Worm (Caenorhabditis elegans) whole organism, L4/young adult: ENCODE results near the gene glb-11.

Experiments used
- W03F9.2 ChIP-seq: fragments of 150-350 bp; optimal IDR thresholded peaks from 2 replicates; lab custom pipeline; 2014; ENCODE audit warnings: missing biosample characterization, missing genetic modification characterization
- dao-5 ChIP-seq: sonication (generic microtip); optimal IDR thresholded peaks from 2 replicates; lab custom pipeline; 2016; ENCODE audit warnings: missing genotype, missing genetic modification characterization, moderate library complexity, missing compliant biosample characterization
- him-1 ChIP-seq: sonication (generic microtip); optimal IDR thresholded peaks from 2 replicates; lab custom pipeline; 2016; ENCODE audit warnings: missing genotype, missing genetic modification reagents, missing genetic modification characterization, missing compliant biosample characterization

glb-11 gene

ce11 chrIII:4010987-4011386, 19.0 kb upstream of the glb-11 start:
- TF ChIP-seq him-1 (tag; lab: Kevin White, UChicago) = no peak
- TF ChIP-seq W03F9.2 = no peak
- no peak for TF ChIP-seq dao-5

ce11 chrIII:4010168-4010567, 18.2 kb upstream of the glb-11 start:
- TF ChIP-seq W03F9.2 (no peak), dao-5 (no peak), him-1 (tag; lab: Kevin White, UChicago) (no peak)

ce11 chrIII:4009181-4009580, 17.2 kb upstream of the glb-11 start:
- TF ChIP-seq W03F9.2 (no peak), him-1 (tag; lab: Kevin White, UChicago) (no peak), dao-5 (no peak)

ce11 chrIII:4007017-4007416, 15.0 kb upstream of the glb-11 start:
- TF ChIP-seq dao-5 = no peak
- no peak for TF ChIP-seq W03F9.2
- no peak for TF ChIP-seq him-1 (tag; lab: Kevin White, UChicago)

ce11 chrIII:4005446-4006192, 13.6 kb upstream of the glb-11 start, which contains the start of gene pxd-1:
pxd-1 (plus strand) TSS chrIII:4006142.
- no peak for TF ChIP-seq W03F9.2
- TF ChIP-seq dao-5 = no peak
- TF ChIP-seq him-1 (tag; lab: Kevin White, UChicago) = no peak

- TF ChIP-seq him-1 (tag; lab: Kevin White, UChicago) = peak; percentile 32
- no peak for TF ChIP-seq dao-5
- peak; percentile 81 for TF ChIP-seq W03F9.2
These were observed 12.1 kb upstream of the glb-11 start, which contains the start of gene tif-1A for ce11 chrIII:4004064-4004580. tif-1A (minus strand) TSS chrIII:4004114.

ce11 chrIII:3994457-3994856, 2.5 kb upstream of the glb-11 start:
- TF ChIP-seq him-1 (tag; lab: Kevin White, UChicago) (no peak), dao-5 (no peak), W03F9.2 (no peak)

- TF ChIP-seq dao-5 (no peak), W03F9.2 (no peak), him-1 (tag; lab: Kevin White, UChicago) (no peak)
These were observed 627 bp downstream of the glb-11 start for ce11 chrIII:3991362-3991761.

ce11 chrIII:3987759-3988158, 4.2 kb downstream of the glb-11 start, which contains the start of gene C36E8.6:
C36E8.6 (plus strand) TSS chrIII:3988059.
- TF ChIP-seq him-1 (tag; lab: Kevin White, UChicago) = no peak
- TF ChIP-seq dao-5 = no peak
- TF ChIP-seq W03F9.2 = no peak

- TF ChIP-seq dao-5 (no peak), him-1 (tag; lab: Kevin White, UChicago) (no peak), W03F9.2 (no peak)
These were observed 5.6 kb downstream of the glb-11 start, which contains the start of gene Y1A5A.1 for ce11 chrIII:3986368-3986767. Y1A5A.1 (minus strand) TSS chrIII:3986661.

ce11 chrIII:3984049-3984484, 7.9 kb downstream of the glb-11 start:
- TF ChIP-seq W03F9.2 (no peak), him-1 (tag; lab: Kevin White, UChicago) (peak; percentile 69), dao-5 (no peak)

- TF ChIP-seq W03F9.2 (peak; percentile 46), him-1 (tag; lab: Kevin White, UChicago) (no peak), dao-5 (no peak)
These were observed 11.9 kb downstream of the glb-11 start for ce11 chrIII:3979980-3980631.

ce11 chrIII:3978438-3978837, 13.6 kb downstream of the glb-11 start:
- TF ChIP-seq W03F9.2 (no peak), dao-5 (no peak), him-1 (tag; lab: Kevin White, UChicago) (no peak)

ce11 chrIII:3976992-3977391, 15.0 kb downstream of the glb-11 start:
- TF ChIP-seq him-1 (tag; lab: Kevin White, UChicago) (no peak), dao-5 (no peak), W03F9.2 (no peak)

ce11 chrIII:3976291-3976690, 15.7 kb downstream of the glb-11 start, which contains the start of gene msi-1:
msi-1 (minus strand) TSS chrIII:3976391.
- TF ChIP-seq dao-5 = no peak
- no peak for TF ChIP-seq him-1 (tag; lab: Kevin White, UChicago)
- no peak for TF ChIP-seq W03F9.2
